Worm (Caenorhabditis elegans) whole organism, mixed stage, embryonic: ENCODE measurements around the gene C14C11.7.

Experiments
- bed-3 ChIP-seq: fragments of 200-800 bp; sonication (Bioruptor generic); optimal IDR thresholded peaks from 3 replicates; lab custom pipeline; 2018; ENCODE audit warnings: mild to moderate bottlenecking, missing genetic modification characterization, moderate library complexity, missing compliant biosample characterization
- blmp-1 ChIP-seq: fragments of 150-350 bp; optimal IDR thresholded peaks from 2 replicates; lab custom pipeline; 2014; ENCODE audit warnings: missing biosample characterization, missing genetic modification characterization
- ceh-39 ChIP-seq: fragments of 150-350 bp; optimal IDR thresholded peaks from 2 replicates; lab custom pipeline; 2014; ENCODE audit warnings: missing biosample characterization, missing genetic modification characterization
- ceh-43 ChIP-seq: fragments of 200-800 bp; sonication (Bioruptor generic); optimal IDR thresholded peaks from 2 replicates; lab custom pipeline; 2018; ENCODE audit warnings: mild to moderate bottlenecking, missing genetic modification characterization, moderate library complexity, missing compliant biosample characterization
- ceh-83 ChIP-seq: fragments of 200-800 bp; sonication (Bioruptor generic); optimal IDR thresholded peaks from 2 replicates; lab custom pipeline; 2018; ENCODE audit warnings: mild to moderate bottlenecking, missing genetic modification characterization, missing compliant biosample characterization
- ces-1 ChIP-seq: fragments of 150-350 bp; optimal IDR thresholded peaks from 2 replicates; lab custom pipeline; 2014; ENCODE audit warnings: missing biosample characterization, missing genetic modification reagents, missing genetic modification characterization
- cnd-1 ChIP-seq: fragments of 200-800 bp; sonication (Bioruptor generic); optimal IDR thresholded peaks from 2 replicates; lab custom pipeline; 2018; ENCODE audit warnings: mild to moderate bottlenecking, missing genetic modification characterization, missing compliant biosample characterization
- drap-1 ChIP-seq: fragments of 200-800 bp; sonication (Bioruptor generic); optimal IDR thresholded peaks from 3 replicates; lab custom pipeline; 2018; ENCODE audit warnings: mild to moderate bottlenecking, missing genetic modification characterization, missing compliant biosample characterization
- elt-1 ChIP-seq: sonication (generic microtip); optimal IDR thresholded peaks from 2 replicates; lab custom pipeline; 2017; ENCODE audit warnings: missing genetic modification characterization, mild to moderate bottlenecking, missing compliant biosample characterization, antibody characterized with exemption, moderate library complexity, borderline replicate concordance; ENCODE audit not compliant: insufficient read depth
- flh-1 ChIP-seq: fragments of 200-800 bp; sonication (Bioruptor generic); optimal IDR thresholded peaks from 2 replicates; lab custom pipeline; 2018; ENCODE audit warnings: mild to moderate bottlenecking, missing genetic modification characterization, moderate library complexity, missing compliant biosample characterization
- ham-2 ChIP-seq: fragments of 200-800 bp; sonication (Bioruptor generic); optimal IDR thresholded peaks from 2 replicates; lab custom pipeline; 2018; ENCODE audit warnings: mild to moderate bottlenecking, missing genetic modification characterization, missing compliant biosample characterization
- hlh-1 ChIP-seq: fragments of 150-350 bp; optimal IDR thresholded peaks from 2 replicates; lab custom pipeline; 2014; ENCODE audit warnings: missing biosample characterization, missing genetic modification reagents, missing genetic modification characterization
- lin-13 ChIP-seq: fragments of 150-350 bp; optimal IDR thresholded peaks from 2 replicates; lab custom pipeline; 2014; ENCODE audit warnings: missing biosample characterization, missing genetic modification characterization
- lin-32 ChIP-seq: fragments of 200-800 bp; sonication (Bioruptor generic); optimal IDR thresholded peaks from 2 replicates; lab custom pipeline; 2018; ENCODE audit warnings: mild to moderate bottlenecking, missing genetic modification characterization, missing compliant biosample characterization
- lsy-2 ChIP-seq: fragments of 150-350 bp; optimal IDR thresholded peaks from 2 replicates; lab custom pipeline; 2014; ENCODE audit warnings: missing biosample characterization, missing genetic modification characterization
- mab-5 ChIP-seq: fragments of 150-350 bp; optimal IDR thresholded peaks from 2 replicates; lab custom pipeline; 2014; ENCODE audit warnings: missing biosample characterization, missing genetic modification characterization
- mep-1 ChIP-seq: fragments of 150-350 bp; optimal IDR thresholded peaks from 2 replicates; lab custom pipeline; 2017; ENCODE audit warnings: missing biosample characterization, missing genetic modification reagents, missing genetic modification characterization, inconsistent platforms
- mls-2 ChIP-seq: sonication (generic microtip); optimal IDR thresholded peaks from 2 replicates; lab custom pipeline; 2016; ENCODE audit warnings: mild to moderate bottlenecking, missing genetic modification characterization, moderate library complexity, missing compliant biosample characterization
- nhr-12 ChIP-seq: fragments of 150-350 bp; optimal IDR thresholded peaks from 2 replicates; lab custom pipeline; 2014; ENCODE audit warnings: missing biosample characterization, missing genetic modification characterization
- nhr-2 ChIP-seq: fragments of 150-350 bp; optimal IDR thresholded peaks from 2 replicates; lab custom pipeline; 2014; ENCODE audit warnings: missing biosample characterization, missing genetic modification characterization
- nhr-237 ChIP-seq: fragments of 150-350 bp; optimal IDR thresholded peaks from 2 replicates; lab custom pipeline; 2014; ENCODE audit warnings: missing biosample characterization, missing genetic modification characterization
- nhr-28 ChIP-seq: fragments of 150-350 bp; optimal IDR thresholded peaks from 2 replicates; lab custom pipeline; 2014; ENCODE audit warnings: missing biosample characterization, missing genetic modification characterization
- nhr-76 ChIP-seq: sonication (generic microtip); optimal IDR thresholded peaks from 2 replicates; lab custom pipeline; 2017; ENCODE audit warnings: missing biosample characterization, missing genetic modification characterization
- pha-4 ChIP-seq: fragments of 150-350 bp; optimal IDR thresholded peaks from 2 replicates; lab custom pipeline; 2018; ENCODE audit warnings: missing biosample characterization, missing genetic modification reagents, missing genetic modification characterization
- sem-2 ChIP-seq: fragments of 200-800 bp; sonication (Bioruptor generic); optimal IDR thresholded peaks from 2 replicates; lab custom pipeline; 2018; ENCODE audit warnings: mild to moderate bottlenecking, missing genetic modification characterization, missing compliant biosample characterization
- snpc-4 ChIP-seq: fragments of 150-350 bp; optimal IDR thresholded peaks from 2 replicates; lab custom pipeline; 2014; ENCODE audit warnings: missing biosample characterization, missing genetic modification characterization
- sptf-1 ChIP-seq: sonication (generic microtip); optimal IDR thresholded peaks from 2 replicates; lab custom pipeline; 2017; ENCODE audit warnings: mild to moderate bottlenecking, missing genetic modification characterization, moderate library complexity, missing compliant biosample characterization
- tbx-8 ChIP-seq: fragments of 200-800 bp; sonication (Bioruptor generic); optimal IDR thresholded peaks from 2 replicates; lab custom pipeline; 2018; ENCODE audit warnings: mild to moderate bottlenecking, missing genetic modification characterization, moderate library complexity, missing compliant biosample characterization
- unc-120 ChIP-seq: sonication (generic microtip); optimal IDR thresholded peaks from 2 replicates; lab custom pipeline; 2017; ENCODE audit warnings: missing genetic modification characterization, missing compliant biosample characterization; ENCODE audit not compliant: poor library complexity, severe bottlenecking
- unc-39 ChIP-seq: fragments of 150-350 bp; optimal IDR thresholded peaks from 2 replicates; lab custom pipeline; 2014; ENCODE audit warnings: missing biosample characterization, missing genetic modification characterization
- unc-62 ChIP-seq: fragments of 150-350 bp; optimal IDR thresholded peaks from 2 replicates; lab custom pipeline; 2014; ENCODE audit warnings: missing biosample characterization, missing genetic modification reagents, missing genetic modification characterization
- zip-8 ChIP-seq: fragments of 150-350 bp; optimal IDR thresholded peaks from 2 replicates; lab custom pipeline; 2014; ENCODE audit warnings: missing biosample characterization, missing genetic modification characterization
- ztf-11 ChIP-seq: fragments of 150-350 bp; optimal IDR thresholded peaks from 2 replicates; lab custom pipeline; 2014; ENCODE audit warnings: missing biosample characterization, missing genetic modification characterization

Gene C14C11.7

ce11 chrV:5693595-5693994 lies 27.7 kb upstream of the C14C11.7 start:
- TF ChIP-seq hlh-1 (no peak), nhr-28 (tag; lab: Kevin White, UChicago) (no peak), ces-1 (GFP tag; lab: Kevin White, UChicago) (no peak), mep-1 (tag; lab: Kevin White, UChicago) (no peak), lin-32 (GFP tag; lab: Kevin White, UChicago) (no peak), unc-39 (tag; lab: Kevin White, UChicago) (no peak), nhr-12 (tag; lab: Kevin White, UChicago) (no peak), blmp-1 (tag; lab: Kevin White, UChicago) (no peak), ceh-83 (GFP tag; lab: Kevin White, UChicago) (no peak), lsy-2 (no peak), nhr-76 (tag; lab: Kevin White, UChicago) (no peak), mab-5 (tag; lab: Kevin White, UChicago) (no peak), drap-1 (no peak), pha-4 (tag; lab: Kevin White, UChicago) (no peak), snpc-4 (tag; lab: Kevin White, UChicago) (no peak), sem-2 (GFP tag; lab: Kevin White, UChicago) (no peak), cnd-1 (tag; lab: Kevin White, UChicago) (no peak), unc-62 (GFP tag; lab: Kevin White, UChicago) (no peak), nhr-237 (tag; lab: Kevin White, UChicago) (no peak)

ce11 chrV:5691665-5692407 lies 25.9 kb upstream of the C14C11.7 start, which contains the start of gene F25B4.8:
Gene F25B4.8 (minus strand): TSS chrV:5691715.
- TF ChIP-seq sem-2 (GFP tag; lab: Kevin White, UChicago) (no peak), unc-39 (tag; lab: Kevin White, UChicago) (no peak), lin-13 (tag; lab: Kevin White, UChicago) (no peak), nhr-12 (tag; lab: Kevin White, UChicago) (no peak)

ce11 chrV:5687115-5687979 lies 21.5 kb upstream of the C14C11.7 start, which contains the start of gene F25B4.7:
Gene F25B4.7 (minus strand): TSS chrV:5687226.
- TF ChIP-seq nhr-28 (tag; lab: Kevin White, UChicago) (no peak), ces-1 (GFP tag; lab: Kevin White, UChicago) (peak; percentile 52), elt-1 (tag; lab: Kevin White, UChicago) (no peak), nhr-76 (tag; lab: Kevin White, UChicago) (no peak)

ce11 chrV:5684534-5684933 lies 18.6 kb upstream of the C14C11.7 start, which contains the start of the genes hmgs-1 and F25B4.4:
Gene hmgs-1 (minus strand): TSS chrV:5684589.
Gene F25B4.4 (plus strand): TSS chrV:5684873.
- TF ChIP-seq mep-1 (tag; lab: Kevin White, UChicago) (peak; percentile 95), nhr-237 (tag; lab: Kevin White, UChicago) (peak; percentile 91), lin-32 (GFP tag; lab: Kevin White, UChicago) (no peak), sem-2 (GFP tag; lab: Kevin White, UChicago) (no peak), unc-39 (tag; lab: Kevin White, UChicago) (no peak), lin-13 (tag; lab: Kevin White, UChicago) (peak; percentile 87), unc-62 (GFP tag; lab: Kevin White, UChicago) (peak; percentile 27), sptf-1 (tag; lab: Kevin White, UChicago) (peak; percentile 42), ztf-11 (no peak), bed-3 (GFP tag; lab: Kevin White, UChicago) (no peak), drap-1 (peak; percentile 32), unc-120 (peak; percentile 98), flh-1 (GFP tag; lab: Kevin White, UChicago) (no peak), pha-4 (tag; lab: Kevin White, UChicago) (peak; percentile 71), ham-2 (GFP tag; lab: Kevin White, UChicago) (no peak), zip-8 (tag; lab: Kevin White, UChicago) (no peak), tbx-8 (GFP tag; lab: Kevin White, UChicago) (no peak), hlh-1 (peak; percentile 26), ceh-43 (no peak), mab-5 (tag; lab: Kevin White, UChicago) (peak; percentile 15), cnd-1 (tag; lab: Kevin White, UChicago) (no peak), nhr-12 (tag; lab: Kevin White, UChicago) (no peak), lsy-2 (peak; percentile 83), elt-1 (tag; lab: Kevin White, UChicago) (no peak), mls-2 (peak; percentile 31), snpc-4 (tag; lab: Kevin White, UChicago) (no peak), ces-1 (GFP tag; lab: Kevin White, UChicago) (peak; percentile 85), ceh-39 (tag; lab: Kevin White, UChicago) (peak; percentile 45), nhr-2 (tag; lab: Kevin White, UChicago) (peak; percentile 47)
- TF ChIP-seq, all 35 proteins: peak for 15
